Fruit fly (Drosophila melanogaster): Measurements from ENCODE around the gene CG18547.

CG18547 gene

DNA sequence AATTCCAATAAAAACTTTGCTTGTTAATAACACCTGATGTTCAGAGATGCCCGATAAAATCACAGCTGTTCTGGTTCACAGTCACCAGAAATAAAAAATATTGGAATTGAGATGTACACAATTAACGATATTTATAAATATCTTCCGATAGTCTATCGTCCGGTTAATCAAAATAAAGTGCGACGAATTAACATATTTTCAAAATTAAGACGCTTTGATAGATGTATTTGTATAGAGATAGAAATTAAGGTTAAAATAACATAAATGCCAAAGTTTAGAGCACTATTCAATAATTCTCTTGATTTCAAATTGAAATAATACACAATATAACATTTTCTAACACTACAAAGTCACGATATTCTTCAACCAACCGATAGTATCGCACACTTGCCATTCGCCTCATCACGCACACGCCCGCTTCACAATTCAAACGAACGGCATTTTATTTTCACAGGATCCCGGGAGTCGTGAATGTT is 17.4 kb downstream of the CG18547 start, which contains the start of the genes CG3281 and aurA (continued):
- TF ChIP-seq ERR (GFP tag; optimal IDR thresholded peaks at IDR 0.05) (peak; percentile 64), B-H1 (GFP tag; IDR thresholded peaks at IDR 0.05) (no peak), gsb-n (tag; optimal IDR thresholded peaks at IDR 0.05) (peak; percentile 67), Hr51 (GFP tag; optimal IDR thresholded peaks at IDR 0.05) (peak; percentile 62 to 76), lbe (GFP tag; optimal IDR thresholded peaks at IDR 0.05) (peak; percentile 62), tx (GFP tag; optimal IDR thresholded peaks at IDR 0.05) (peak; percentile 73), sr (GFP tag; IDR thresholded peaks at IDR 0.05) (no peak), Hr78 (GFP tag; optimal IDR thresholded peaks at IDR 0.05) (no peak), tup (GFP tag; optimal IDR thresholded peaks at IDR 0.05) (peak; percentile 42), CG7372 (GFP tag; IDR thresholded peaks at IDR 0.05) (peak; percentile 58), nom (GFP tag; optimal IDR thresholded peaks at IDR 0.05) (peak; percentile 14), CG1832 (GFP tag; optimal IDR thresholded peaks at IDR 0.05) (no peak), bbx (GFP tag; IDR thresholded peaks at IDR 0.05; ENCODE audit: partially characterized antibody) (peak; percentile 92), slou (GFP tag; optimal IDR thresholded peaks at IDR 0.05) (peak; percentile 76), Trl (optimal IDR thresholded peaks at IDR 0.05) (peak in 1 of 2 experiments; percentile 8), Trl (GFP tag; optimal IDR thresholded peaks at IDR 0.05) (peak; percentile 74), CG17802 (tag; optimal IDR thresholded peaks at IDR 0.05) (no peak), repo (GFP tag; optimal IDR thresholded peaks at IDR 0.05) (no peak), fru (optimal IDR thresholded peaks at IDR 0.05) (no peak), yki (optimal IDR thresholded peaks at IDR 0.05) (peak; percentile 48), Dek (tag; optimal IDR thresholded peaks at IDR 0.05) (peak; percentile 60), eyg (GFP tag; optimal IDR thresholded peaks at IDR 0.05) (peak; percentile 38), CG2202 (tag; optimal IDR thresholded peaks at IDR 0.05) (peak; percentile 20), fd3F (GFP tag; optimal IDR thresholded peaks at IDR 0.05) (peak; percentile 39), CG10462 (GFP tag; optimal IDR thresholded peaks at IDR 0.05) (peak; percentile 48), CG3163 (GFP tag; optimal IDR thresholded peaks at IDR 0.05) (peak; percentile 48), CG2199 (GFP tag; IDR thresholded peaks at IDR 0.05) (no peak), Chrac-16 (GFP tag; optimal IDR thresholded peaks at IDR 0.05) (peak; percentile 83), zf30C (GFP tag; optimal IDR thresholded peaks at IDR 0.05) (no peak), CG34422 (GFP tag; IDR thresholded peaks at IDR 0.05) (no peak; the same call in 1 of the 3 replicates), Ets97D (GFP tag; optimal IDR thresholded peaks at IDR 0.05) (peak; percentile 85), exex (tag; optimal IDR thresholded peaks at IDR 0.05) (no peak), CG2678 (tag; optimal IDR thresholded peaks at IDR 0.05) (peak; percentile 76), ro (GFP tag; IDR thresholded peaks at IDR 0.05) (no peak), E2f1 (GFP tag; IDR thresholded peaks at IDR 0.05) (peak; percentile 38), CG7357 (GFP tag; IDR thresholded peaks at IDR 0.05) (peak; percentile 59; the same call in 1 of the 3 replicates), CG12219 (GFP tag; optimal IDR thresholded peaks at IDR 0.05) (no peak), org-1 (GFP tag; optimal IDR thresholded peaks at IDR 0.05) (no peak), CG11093 (GFP tag; IDR thresholded peaks at IDR 0.05) (no peak), Ada2b (GFP tag; IDR thresholded peaks at IDR 0.05) (no peak; the same call in 1 of the 2 replicates), CG30431 (GFP tag; optimal IDR thresholded peaks at IDR 0.05) (no peak), CG31224 (GFP tag; IDR thresholded peaks at IDR 0.05) (peak; percentile 18; the same call in 1 of the 2 replicates), CG10147 (GFP tag; optimal IDR thresholded peaks at IDR 0.05) (peak; percentile 71), wdn (GFP tag; IDR thresholded peaks at IDR 0.05) (0 out of 2 replicates have a peak, but pooled peaks have one; percentile 46), tna (GFP tag; IDR thresholded peaks at IDR 0.05; ENCODE audit: partially characterized antibody) (peak; percentile 72), CG15269 (tag; optimal IDR thresholded peaks at IDR 0.05) (peak; percentile 64), hth (optimal IDR thresholded peaks at IDR 0.05) (no peak), CG3065 (GFP tag; optimal IDR thresholded peaks at IDR 0.05) (peak; percentile 1), CG18599 (GFP tag; optimal IDR thresholded peaks at IDR 0.05) (peak; percentile 51), Dll (GFP tag; IDR thresholded peaks at IDR 0.05; ENCODE audit: partially characterized antibody) (peak; percentile 99), chn (GFP tag; optimal IDR thresholded peaks at IDR 0.05) (peak; percentile 52)
